Worm (Caenorhabditis elegans) whole organism, late embryonic: ENCODE results near the gene pigk-1.

ENCODE experiments used
- C38D4.7 ChIP-seq: fragments of 200-800 bp; sonication (Bioruptor generic); optimal IDR thresholded peaks from 2 replicates; lab custom pipeline; 2018; ENCODE audit warnings: mild to moderate bottlenecking, missing genetic modification characterization, moderate library complexity, missing compliant biosample characterization
- K02D7.2 ChIP-seq: sonication (generic microtip); optimal IDR thresholded peaks from 2 replicates; lab custom pipeline; 2017; ENCODE audit warnings: mild to moderate bottlenecking, missing genetic modification characterization, missing compliant biosample characterization
- T23F11.4 ChIP-seq: fragments of 200-800 bp; sonication (Bioruptor generic); optimal IDR thresholded peaks from 2 replicates; lab custom pipeline; 2018; ENCODE audit warnings: mild to moderate bottlenecking, missing genetic modification characterization, missing compliant biosample characterization
- ceh-18 ChIP-seq: sonication (generic microtip); optimal IDR thresholded peaks from 2 replicates; lab custom pipeline; 2016; ENCODE audit warnings: missing genetic modification characterization, missing compliant biosample characterization
- ceh-19 ChIP-seq: fragments of 200-800 bp; sonication (Bioruptor generic); optimal IDR thresholded peaks from 2 replicates; lab custom pipeline; 2018; ENCODE audit warnings: mild to moderate bottlenecking, missing genetic modification characterization, missing compliant biosample characterization
- ceh-2 ChIP-seq: sonication (generic microtip); optimal IDR thresholded peaks from 2 replicates; lab custom pipeline; 2016; ENCODE audit warnings: missing genotype, missing genetic modification characterization, missing compliant biosample characterization
- ceh-22 ChIP-seq: sonication (generic microtip); optimal IDR thresholded peaks from 2 replicates; lab custom pipeline; 2017; ENCODE audit warnings: missing biosample characterization, missing genetic modification characterization
- ceh-24 ChIP-seq: sonication (generic microtip); optimal IDR thresholded peaks from 2 replicates; lab custom pipeline; 2016; ENCODE audit warnings: mild to moderate bottlenecking, missing genetic modification characterization, missing compliant biosample characterization
- ceh-30 ChIP-seq: fragments of 150-350 bp; optimal IDR thresholded peaks from 2 replicates; lab custom pipeline; 2014; ENCODE audit warnings: missing biosample characterization, missing genetic modification characterization
- ceh-31 ChIP-seq: sonication (generic microtip); optimal IDR thresholded peaks from 2 replicates; lab custom pipeline; 2016; ENCODE audit warnings: missing genetic modification characterization, missing compliant biosample characterization
- ceh-34 ChIP-seq: sonication (generic microtip); optimal IDR thresholded peaks from 2 replicates; lab custom pipeline; 2016; ENCODE audit warnings: mild to moderate bottlenecking, missing genetic modification characterization, missing compliant biosample characterization
- ceh-48 ChIP-seq: sonication (generic microtip); optimal IDR thresholded peaks from 2 replicates; lab custom pipeline; 2016; ENCODE audit warnings: missing genetic modification characterization, inconsistent platforms, missing compliant biosample characterization
- che-1 ChIP-seq: sonication (generic microtip); optimal IDR thresholded peaks from 2 replicates; lab custom pipeline; 2016; ENCODE audit warnings: mild to moderate bottlenecking, missing genetic modification characterization, missing compliant biosample characterization
- dve-1 ChIP-seq: sonication (generic microtip); optimal IDR thresholded peaks from 2 replicates; lab custom pipeline; 2017; ENCODE audit warnings: antibody characterized with exemption, mild to moderate bottlenecking, missing genetic modification characterization, missing compliant biosample characterization
- ets-4 ChIP-seq: sonication (generic microtip); optimal IDR thresholded peaks from 2 replicates; lab custom pipeline; 2016; ENCODE audit warnings: missing genetic modification characterization, missing compliant biosample characterization
- eyg-1 ChIP-seq: sonication (generic microtip); optimal IDR thresholded peaks from 2 replicates; lab custom pipeline; 2016; ENCODE audit warnings: missing genotype, missing genetic modification characterization, missing compliant biosample characterization
- fax-1 ChIP-seq: sonication (generic microtip); optimal IDR thresholded peaks from 2 replicates; lab custom pipeline; 2016; ENCODE audit warnings: missing genotype, missing genetic modification characterization, missing compliant biosample characterization
- fkh-6 ChIP-seq: sonication (generic microtip); optimal IDR thresholded peaks from 2 replicates; lab custom pipeline; 2016; ENCODE audit warnings: missing genetic modification characterization, missing compliant biosample characterization
- hlh-30 ChIP-seq: sonication (generic microtip); optimal IDR thresholded peaks from 2 replicates; lab custom pipeline; 2017; ENCODE audit warnings: antibody characterized with exemption, missing genetic modification characterization, missing compliant biosample characterization; ENCODE audit not compliant: insufficient read depth
- hlh-6 ChIP-seq: sonication (generic microtip); optimal IDR thresholded peaks from 2 replicates; lab custom pipeline; 2016; ENCODE audit warnings: missing genotype, missing genetic modification characterization, missing compliant biosample characterization
- hlh-8 ChIP-seq: sonication (generic microtip); optimal IDR thresholded peaks from 2 replicates; lab custom pipeline; 2016; ENCODE audit warnings: missing genotype, missing genetic modification characterization, missing compliant biosample characterization
- lim-6 ChIP-seq: sonication (generic microtip); optimal IDR thresholded peaks from 2 replicates; lab custom pipeline; 2016; ENCODE audit warnings: missing genetic modification characterization, missing compliant biosample characterization
- lin-11 ChIP-seq: fragments of 200-800 bp; sonication (Bioruptor generic); optimal IDR thresholded peaks from 2 replicates; lab custom pipeline; 2018; ENCODE audit warnings: mild to moderate bottlenecking, missing genetic modification characterization, missing compliant biosample characterization
- nfya-1 ChIP-seq: sonication (generic microtip); optimal IDR thresholded peaks from 2 replicates; lab custom pipeline; 2017; ENCODE audit warnings: missing genetic modification characterization, mild to moderate bottlenecking, missing compliant biosample characterization, antibody characterized with exemption, moderate library complexity
- nhr-11 ChIP-seq: fragments of 150-350 bp; optimal IDR thresholded peaks from 2 replicates; lab custom pipeline; 2014; ENCODE audit warnings: missing biosample characterization, missing genetic modification characterization
- nhr-232 ChIP-seq: sonication (generic microtip); optimal IDR thresholded peaks from 2 replicates; lab custom pipeline; 2016; ENCODE audit warnings: missing genetic modification characterization, missing compliant biosample characterization
- npax-4 ChIP-seq: sonication (generic microtip); optimal IDR thresholded peaks from 2 replicates; lab custom pipeline; 2016; ENCODE audit warnings: missing genetic modification characterization, missing compliant biosample characterization
- odd-2 ChIP-seq: sonication (generic microtip); optimal IDR thresholded peaks from 2 replicates; lab custom pipeline; 2017; ENCODE audit warnings: antibody characterized with exemption, mild to moderate bottlenecking, missing genetic modification characterization, missing compliant biosample characterization
- pag-3 ChIP-seq: sonication (generic microtip); optimal IDR thresholded peaks from 2 replicates; lab custom pipeline; 2016; ENCODE audit warnings: missing compliant biosample characterization, missing genetic modification characterization, borderline replicate concordance
- pat-9 ChIP-seq: fragments of 200-800 bp; sonication (Bioruptor generic); optimal IDR thresholded peaks from 2 replicates; lab custom pipeline; 2018; ENCODE audit warnings: mild to moderate bottlenecking, missing genetic modification characterization, moderate library complexity, missing compliant biosample characterization
- pha-2 ChIP-seq: sonication (generic microtip); optimal IDR thresholded peaks from 2 replicates; lab custom pipeline; 2017; ENCODE audit warnings: mild to moderate bottlenecking, missing genetic modification characterization, missing compliant biosample characterization
- ref-2 ChIP-seq: sonication (generic microtip); optimal IDR thresholded peaks from 2 replicates; lab custom pipeline; 2016; ENCODE audit warnings: missing genetic modification characterization, missing compliant biosample characterization
- rnt-1 ChIP-seq: sonication (generic microtip); optimal IDR thresholded peaks from 2 replicates; lab custom pipeline; 2016; ENCODE audit warnings: missing genetic modification characterization, missing compliant biosample characterization
- sdc-2 ChIP-seq: sonication (generic microtip); optimal IDR thresholded peaks from 2 replicates; lab custom pipeline; 2016; ENCODE audit warnings: missing genotype, missing genetic modification characterization, missing compliant biosample characterization
- tbx-2 ChIP-seq: sonication (generic microtip); optimal IDR thresholded peaks from 2 replicates; lab custom pipeline; 2016; ENCODE audit warnings: missing genetic modification characterization, missing compliant biosample characterization
- tbx-7 ChIP-seq: sonication (generic microtip); optimal IDR thresholded peaks from 2 replicates; lab custom pipeline; 2016; ENCODE audit warnings: missing genotype, missing genetic modification characterization, missing compliant biosample characterization
- unc-3 ChIP-seq, 2 experiments: fragments of 200-800 bp in 1 of 2; sonication (Bioruptor generic) in 1 of 2; sonication (generic microtip) in 1 of 2; conservative IDR thresholded peaks in 1 of 2; optimal IDR thresholded peaks in 1 of 2; 2 replicates each; pipeline versions ENCODE4 v1.3.6 to Lab custom; 2016 to 2022; ENCODE audit warnings: missing compliant biosample characterization in 2 of 2, missing genetic modification characterization in 2 of 2, missing genetic modification reagents in 1 of 2
- unc-42 ChIP-seq: sonication (generic microtip); optimal IDR thresholded peaks from 2 replicates; lab custom pipeline; 2016; ENCODE audit warnings: missing genotype, missing genetic modification characterization, missing compliant biosample characterization

The pigk-1 gene

ce11 chrIV:11148788-11149366 is 39.1 kb upstream of the pigk-1 start:
- TF ChIP-seq ceh-48 (tag; lab: Kevin White, UChicago), result no peak
- no peak for TF ChIP-seq ref-2
- TF ChIP-seq hlh-30 (tag; lab: Kevin White, UChicago), result no peak
- TF ChIP-seq ets-4 (tag; lab: Kevin White, UChicago), result no peak
- no peak for TF ChIP-seq ceh-2 (tag; lab: Kevin White, UChicago)
- TF ChIP-seq hlh-6 (tag; lab: Kevin White, UChicago), result no peak
- TF ChIP-seq unc-42 (tag; lab: Kevin White, UChicago), result no peak
- TF ChIP-seq eyg-1 (tag; lab: Kevin White, UChicago), result no peak
- no peak for TF ChIP-seq rnt-1
- no peak for TF ChIP-seq tbx-2
- no peak for TF ChIP-seq unc-3 (GFP tag; conservative IDR thresholded peaks at IDR 0.05; lab: Robert Waterston, UW)
- TF ChIP-seq unc-3 (tag; optimal IDR thresholded peaks at IDR 0.05; lab: Kevin White, UChicago), result no peak
- TF ChIP-seq ceh-34 (tag; lab: Kevin White, UChicago), result no peak
- TF ChIP-seq K02D7.2, result no peak
- no peak for TF ChIP-seq ceh-18 (tag; lab: Kevin White, UChicago)
- no peak for TF ChIP-seq sdc-2 (tag; lab: Kevin White, UChicago)
- TF ChIP-seq ceh-22, result no peak
- TF ChIP-seq lim-6 (tag; lab: Kevin White, UChicago), result no peak
- TF ChIP-seq ceh-19 (GFP tag; lab: Kevin White, UChicago), result no peak
- TF ChIP-seq nfya-1 (tag; lab: Kevin White, UChicago), result no peak

- TF ChIP-seq T23F11.4 (GFP tag; lab: Kevin White, UChicago) (no peak), npax-4 (tag; lab: Kevin White, UChicago) (no peak)
These were observed 37.2 kb upstream of the pigk-1 start, which contains the start of gene pigq-1 for ce11 chrIV:11146962-11147470. Gene pigq-1, minus strand, starts transcription at chrIV:11147247.

- TF ChIP-seq C38D4.7 (GFP tag; lab: Kevin White, UChicago) (no peak), nhr-232 (no peak), che-1 (tag; lab: Kevin White, UChicago) (no peak), pat-9 (tag; lab: Kevin White, UChicago) (no peak), rnt-1 (no peak), odd-2 (tag; lab: Kevin White, UChicago) (no peak), ceh-30 (no peak), ref-2 (no peak), ceh-24 (tag; lab: Kevin White, UChicago) (no peak), lin-11 (tag; lab: Kevin White, UChicago) (no peak), fax-1 (no peak), npax-4 (tag; lab: Kevin White, UChicago) (no peak), pag-3 (tag; lab: Kevin White, UChicago) (no peak), fkh-6 (no peak)
These were observed 36.7 kb upstream of the pigk-1 start for ce11 chrIV:11146492-11146891.

ce11 chrIV:11145929-11146339 is 36.1 kb upstream of the pigk-1 start:
- TF ChIP-seq ceh-24 (tag; lab: Kevin White, UChicago) (no peak), hlh-6 (tag; lab: Kevin White, UChicago) (no peak), lim-6 (tag; lab: Kevin White, UChicago) (no peak), hlh-8 (tag; lab: Kevin White, UChicago) (no peak), ceh-31 (tag; lab: Kevin White, UChicago) (no peak), pha-2 (tag; lab: Kevin White, UChicago) (no peak), ceh-19 (GFP tag; lab: Kevin White, UChicago) (no peak), ceh-18 (tag; lab: Kevin White, UChicago) (no peak), fkh-6 (no peak), T23F11.4 (GFP tag; lab: Kevin White, UChicago) (no peak), hlh-30 (tag; lab: Kevin White, UChicago) (no peak), tbx-7 (tag; lab: Kevin White, UChicago) (no peak), nhr-11 (tag; lab: Kevin White, UChicago) (no peak), ref-2 (no peak), dve-1 (tag; lab: Kevin White, UChicago) (no peak)
